Fruit fly (Drosophila melanogaster) whole organism, prepupa: ENCODE results near the gene CG5404.
A peak's percentile ranks its signal among the peaks of the same experiment; 100 is the strongest.

ENCODE experiments used
- CG15336 ChIP-seq: fragments of 200-800 bp; sonication (Bioruptor generic); IDR thresholded peaks from 2 replicates; pipeline ENCODE4 v1.3.6; 2022; ENCODE audit warnings: missing biosample characterization, missing genetic modification characterization
- CG16779 ChIP-seq: fragments of 200-800 bp; sonication (Bioruptor generic); optimal IDR thresholded peaks from 3 replicates; lab custom pipeline; 2017; ENCODE audit warnings: missing biosample characterization, mild to moderate bottlenecking, missing genetic modification characterization
- CG3032 ChIP-seq: fragments of 200-800 bp; optimal IDR thresholded peaks from 2 replicates; lab custom pipeline; 2019; ENCODE audit warnings: missing biosample characterization, mild to moderate bottlenecking, missing genetic modification characterization, moderate library complexity
- CG31627 ChIP-seq: fragments of 200-800 bp; sonication (Bioruptor generic); optimal IDR thresholded peaks from 3 replicates; lab custom pipeline; 2016; ENCODE audit warnings: missing biosample characterization, missing genetic modification characterization
- CG32006 ChIP-seq: fragments of 200-800 bp; sonication (Bioruptor generic); optimal IDR thresholded peaks from 3 replicates; lab custom pipeline; 2017; ENCODE audit warnings: missing biosample characterization, mild to moderate bottlenecking, missing genetic modification characterization
- CG3919 ChIP-seq: fragments of 200-800 bp; sonication (Bioruptor generic); optimal IDR thresholded peaks from 3 replicates; lab custom pipeline; 2016; ENCODE audit warnings: missing biosample characterization, missing genetic modification characterization
- CG4318 ChIP-seq: fragments of 200-800 bp; sonication (Bioruptor generic); optimal IDR thresholded peaks from 3 replicates; lab custom pipeline; 2017; ENCODE audit warnings: missing biosample characterization, mild to moderate bottlenecking, missing genetic modification characterization
- CG6163 ChIP-seq: fragments of 200-800 bp; sonication (Bioruptor generic); IDR thresholded peaks from 3 replicates; pipeline ENCODE4 v1.3.6; 2022; ENCODE audit warnings: missing biosample characterization, missing genetic modification characterization
- CG6854 ChIP-seq: fragments of 200-800 bp; sonication (Bioruptor generic); optimal IDR thresholded peaks from 2 replicates; lab custom pipeline; 2017; ENCODE audit warnings: missing biosample characterization, mild to moderate bottlenecking, missing genetic modification characterization
- CG7368 ChIP-seq: fragments of 200-800 bp; sonication (Bioruptor generic); optimal IDR thresholded peaks from 3 replicates; lab custom pipeline; 2016; ENCODE audit warnings: missing biosample characterization, missing genetic modification characterization
- CG8119 ChIP-seq: fragments of 200-800 bp; sonication (Bioruptor generic); IDR thresholded peaks from 3 replicates; pipeline ENCODE4 v1.3.6; 2022; ENCODE audit warnings: missing biosample characterization, missing genetic modification characterization
- CG8632 ChIP-seq: fragments of 200-800 bp; sonication (Bioruptor generic); optimal IDR thresholded peaks from 3 replicates; lab custom pipeline; 2016; ENCODE audit warnings: missing biosample characterization, missing genetic modification characterization
- Eip78C ChIP-seq: fragments of 200-800 bp; sonication (Bioruptor generic); peaks from one replicate; lab custom pipeline; 2016; ENCODE audit warnings: missing biosample characterization, missing genetic modification characterization
- Ets21C ChIP-seq: fragments of 200-800 bp; sonication (Bioruptor generic); optimal IDR thresholded peaks from 3 replicates; lab custom pipeline; 2016; ENCODE audit warnings: missing biosample characterization, missing genetic modification characterization
- Ets96B ChIP-seq: fragments of 200-800 bp; optimal IDR thresholded peaks from 2 replicates; lab custom pipeline; 2019; ENCODE audit warnings: missing biosample characterization, mild to moderate bottlenecking, missing genetic modification characterization, moderate library complexity
- Hr38 ChIP-seq: sonication (Bioruptor generic); optimal IDR thresholded peaks from 2 replicates; lab custom pipeline; 2016; ENCODE audit warnings: missing biosample characterization, missing genetic modification characterization
- Hr39 ChIP-seq: fragments of 200-800 bp; sonication (Bioruptor generic); optimal IDR thresholded peaks from 2 replicates; lab custom pipeline; 2016; ENCODE audit warnings: missing biosample characterization, missing genetic modification characterization
- Smox ChIP-seq: fragments of 200-800 bp; sonication (Bioruptor generic); optimal IDR thresholded peaks from 3 replicates; lab custom pipeline; 2016; ENCODE audit warnings: missing biosample characterization, missing genetic modification characterization
- Sox14 ChIP-seq: fragments of 200-800 bp; sonication (Bioruptor generic); optimal IDR thresholded peaks from 3 replicates; lab custom pipeline; 2016; ENCODE audit warnings: missing biosample characterization, missing genetic modification characterization
- dac ChIP-seq: fragments of 200-800 bp; sonication (Bioruptor generic); optimal IDR thresholded peaks from 2 replicates; lab custom pipeline; 2017; ENCODE audit warnings: missing biosample characterization, mild to moderate bottlenecking, missing genetic modification characterization
- dsx ChIP-seq: fragments of 200-800 bp; optimal IDR thresholded peaks from 3 replicates; lab custom pipeline; 2019; ENCODE audit warnings: missing biosample characterization, mild to moderate bottlenecking, missing genetic modification characterization, moderate library complexity; ENCODE audit not compliant: poor library complexity, severe bottlenecking
- eg ChIP-seq: fragments of 200-800 bp; sonication (Bioruptor generic); IDR thresholded peaks from 3 replicates; pipeline ENCODE4 v1.3.6; 2022; ENCODE audit warnings: missing biosample characterization, missing genetic modification characterization
- esn ChIP-seq: fragments of 200-800 bp; sonication (Bioruptor generic); optimal IDR thresholded peaks from 2 replicates; lab custom pipeline; 2016; ENCODE audit warnings: missing biosample characterization, mild to moderate bottlenecking, missing genetic modification characterization, moderate library complexity
- fkh ChIP-seq: fragments of 200-800 bp; sonication (Bioruptor generic); optimal IDR thresholded peaks from 3 replicates; lab custom pipeline; 2017; ENCODE audit warnings: missing biosample characterization, mild to moderate bottlenecking, missing genetic modification characterization, moderate library complexity
- lz ChIP-seq: fragments of 200-800 bp; sonication (Bioruptor generic); optimal IDR thresholded peaks from 3 replicates; lab custom pipeline; 2016; ENCODE audit warnings: missing biosample characterization, missing genetic modification characterization
- net ChIP-seq: fragments of 200-800 bp; sonication (Bioruptor generic); optimal IDR thresholded peaks from 3 replicates; lab custom pipeline; 2016; ENCODE audit warnings: missing biosample characterization, missing genetic modification characterization
- salr ChIP-seq, 2 experiments: fragments of 200-800 bp; sonication (Bioruptor generic); optimal IDR thresholded peaks; 3 replicates each; lab custom pipeline; 2016 to 2018; ENCODE audit warnings: missing biosample characterization in 2 of 2, missing genetic modification characterization in 2 of 2, mild to moderate bottlenecking in 1 of 2
- spab ChIP-seq: fragments of 200-800 bp; sonication (Bioruptor generic); optimal IDR thresholded peaks from 2 replicates; lab custom pipeline; 2017; ENCODE audit warnings: missing biosample characterization, mild to moderate bottlenecking, missing genetic modification characterization, missing genetic modification reagents
- ss ChIP-seq, 2 experiments: fragments of 200-800 bp; sonication (Bioruptor generic); optimal IDR thresholded peaks; 2 replicates in 1 of 2; 3 replicates in 1 of 2; lab custom pipeline; 2017 to 2018; ENCODE audit warnings: mild to moderate bottlenecking in 2 of 2, missing biosample characterization in 2 of 2, missing genetic modification characterization in 2 of 2, moderate library complexity in 1 of 2
- svp ChIP-seq: fragments of 200-800 bp; sonication (Bioruptor generic); peaks from one replicate; lab custom pipeline; 2016; ENCODE audit warnings: missing biosample characterization, missing genetic modification characterization
- topi ChIP-seq: fragments of 200-800 bp; sonication (Bioruptor generic); optimal IDR thresholded peaks from 3 replicates; lab custom pipeline; 2016; ENCODE audit warnings: missing biosample characterization, missing genetic modification characterization
- vri ChIP-seq: fragments of 200-800 bp; sonication (Bioruptor generic); optimal IDR thresholded peaks from 3 replicates; lab custom pipeline; 2016; ENCODE audit warnings: missing biosample characterization, mild to moderate bottlenecking, missing genetic modification characterization

CG5404 gene

DNA sequence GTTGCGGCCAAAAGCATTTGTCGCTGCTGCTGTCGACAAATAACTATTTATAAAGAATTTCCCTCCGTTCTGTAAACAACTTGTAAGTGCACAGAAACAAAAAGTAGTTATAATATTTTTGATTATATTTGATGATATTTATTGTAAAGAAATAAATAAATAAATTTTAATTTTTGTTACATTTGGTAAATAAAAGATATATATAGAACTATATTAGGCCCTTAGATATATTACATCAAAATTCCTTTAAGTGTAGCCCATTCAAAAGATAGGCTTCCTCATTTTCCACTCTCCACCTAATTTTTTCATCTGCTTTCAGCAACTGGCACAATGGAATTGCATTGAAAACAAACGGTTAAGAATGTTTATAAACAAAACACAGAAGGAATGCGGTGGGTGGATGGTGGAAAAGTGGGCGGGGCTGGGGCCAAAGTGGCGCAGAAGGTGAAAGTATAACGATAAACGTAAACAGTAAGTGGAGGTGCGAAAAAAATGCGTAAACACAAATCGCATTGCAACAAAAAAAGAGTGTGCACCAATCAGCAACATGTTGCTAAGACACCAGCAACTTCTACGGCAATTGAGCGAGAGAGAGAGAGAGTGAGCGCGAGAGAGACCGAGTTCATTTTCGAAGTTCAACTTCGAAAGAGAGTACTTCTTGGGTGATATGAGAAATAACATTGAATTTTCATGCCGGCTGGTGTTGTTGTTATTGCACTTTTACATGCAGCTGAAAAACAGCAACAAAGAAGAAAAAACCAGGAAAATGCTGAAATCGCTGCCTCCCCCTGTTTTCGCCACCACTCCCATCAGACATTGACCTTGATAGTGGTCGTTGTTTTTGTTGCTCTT is 39.9 kb upstream of the CG5404 start:
- peak; percentile 1 for TF ChIP-seq CG32006 (GFP tag; lab: Kevin White, UChicago)
- TF ChIP-seq Eip78C, result peak; percentile 29
- 0 out of 3 replicates have a peak, but pooled peaks have one; percentile 9 for TF ChIP-seq eg (GFP tag; lab: Robert Waterston, UW)
- TF ChIP-seq CG31627 (GFP tag; lab: Kevin White, UChicago), result no peak
- no peak for TF ChIP-seq CG6854 (GFP tag; lab: Kevin White, UChicago)
- TF ChIP-seq CG6163 (GFP tag; lab: Robert Waterston, UW), result 0 out of 3 replicates have a peak, but pooled peaks have one; percentile 23

DNA sequence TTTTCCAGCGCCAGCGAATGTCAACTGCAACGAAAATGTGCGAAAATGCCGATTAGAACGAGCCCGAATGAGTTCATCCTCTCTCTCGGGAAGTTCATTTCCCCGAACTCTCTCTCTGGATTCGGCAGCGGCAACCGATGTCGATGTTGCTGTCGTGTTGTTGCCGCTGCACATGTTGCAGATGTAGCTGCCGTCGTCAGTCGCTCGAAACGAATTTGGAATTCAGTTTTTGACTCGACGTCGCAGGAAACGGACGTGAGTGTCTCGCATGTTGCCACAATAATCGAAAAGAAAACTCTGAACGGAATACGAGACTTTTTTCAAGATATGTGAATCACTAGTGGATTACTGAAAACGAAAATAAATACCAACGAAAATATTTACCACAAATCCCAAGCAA is 38.5 kb upstream of the CG5404 start, which contains the start of gene pxb:
Gene pxb, plus strand, starts transcription at position 222 of the 400 bp plus-strand sequence.
- TF ChIP-seq CG15336 (GFP tag; lab: Robert Waterston, UW) (peak; percentile 55), svp (peak; percentile 27), CG6163 (GFP tag; lab: Robert Waterston, UW) (peak; percentile 66), eg (GFP tag; lab: Robert Waterston, UW) (peak; percentile 61; the same call in 2 of the 3 replicates), CG3919 (GFP tag; lab: Kevin White, UChicago) (peak; percentile 52), Ets96B (tag; lab: Kevin White, UChicago) (no peak), dsx (GFP tag; lab: Kevin White, UChicago) (peak; percentile 39), CG8119 (GFP tag; lab: Robert Waterston, UW) (peak; percentile 32; the same call in 1 of the 3 replicates), ss (GFP tag; optimal IDR thresholded peaks at IDR 0.05; lab: Kevin White, UChicago) (peak in 1 of 2 experiments; percentile 2), Ets21C (GFP tag; lab: Kevin White, UChicago) (no peak), vri (peak; percentile 38), CG16779 (tag; lab: Kevin White, UChicago) (no peak), Eip78C (peak; percentile 42), esn (peak; percentile 17)

DNA sequence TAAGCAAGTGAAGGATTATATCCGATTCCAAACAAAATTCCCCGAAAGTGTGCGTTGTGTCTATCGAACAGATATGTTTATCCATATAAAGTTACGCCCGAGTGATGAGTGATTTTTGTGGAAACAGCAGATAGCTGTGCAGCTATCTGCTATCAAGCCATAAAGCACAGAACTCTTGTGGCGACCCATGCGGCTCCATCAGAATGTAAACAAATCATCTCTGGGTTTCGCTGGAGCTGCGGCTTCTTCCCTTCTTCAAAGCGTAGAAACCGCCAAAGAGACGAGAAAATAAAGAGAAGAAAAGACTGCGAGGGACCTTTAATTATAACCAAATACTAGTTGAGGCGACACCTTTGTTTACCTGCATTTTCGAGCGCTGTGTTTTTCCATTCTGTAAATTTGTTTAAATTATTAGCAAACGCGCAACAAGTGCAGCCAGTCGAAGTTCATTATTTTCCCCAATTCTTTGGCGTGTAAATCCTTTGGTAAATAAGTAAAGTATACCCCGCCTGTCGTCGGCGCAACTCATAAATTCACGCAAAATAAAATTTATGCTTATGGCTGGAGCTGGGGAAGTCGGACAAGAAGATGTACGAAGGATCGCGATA is 37.5 kb upstream of the CG5404 start:
- TF ChIP-seq Sox14 (GFP tag; lab: Kevin White, UChicago) (no peak), CG4318 (GFP tag; lab: Kevin White, UChicago) (no peak), CG3919 (GFP tag; lab: Kevin White, UChicago) (no peak), CG8632 (GFP tag; lab: Kevin White, UChicago) (no peak), svp (peak; percentile 57), dac (GFP tag; lab: Kevin White, UChicago) (no peak), topi (GFP tag; lab: Kevin White, UChicago) (no peak), fkh (GFP tag; lab: Kevin White, UChicago) (peak; percentile 64), ss (GFP tag; optimal IDR thresholded peaks at IDR 0.05; lab: Kevin White, UChicago) (no peak), Hr38 (no peak), CG31627 (GFP tag; lab: Kevin White, UChicago) (no peak)

DNA sequence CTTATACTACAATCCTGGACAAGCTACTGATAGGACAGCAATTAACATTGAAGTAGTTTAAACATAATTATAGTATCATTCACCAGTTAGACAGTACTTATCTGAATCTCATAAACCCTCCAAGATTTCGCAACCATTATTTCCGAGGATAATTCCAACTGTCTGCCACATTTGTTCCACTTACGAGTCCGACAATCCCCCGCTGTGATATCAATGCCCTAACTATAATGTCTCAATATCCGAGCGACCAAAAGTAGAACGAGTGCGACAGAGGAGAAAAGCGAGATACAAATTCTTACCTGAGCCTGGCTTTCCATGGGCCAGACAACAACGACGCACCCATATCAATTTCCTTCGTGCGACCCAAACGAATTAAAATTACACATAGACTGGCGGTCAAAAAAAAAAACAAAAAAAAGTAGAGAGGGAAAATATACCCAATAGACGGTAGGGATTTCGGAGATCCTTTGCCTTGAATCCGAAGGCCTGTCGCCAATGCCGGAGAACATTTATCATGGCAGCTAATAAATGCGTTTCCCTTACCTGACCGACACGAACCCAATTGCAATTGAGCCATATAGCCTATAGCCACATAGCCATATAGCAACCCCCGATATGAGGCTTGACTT is 35.5 kb upstream of the CG5404 start:
- TF ChIP-seq Smox (GFP tag; lab: Kevin White, UChicago) (no peak), lz (GFP tag; lab: Kevin White, UChicago) (no peak), net (GFP tag; lab: Kevin White, UChicago) (no peak), CG3032 (tag; lab: Kevin White, UChicago) (no peak), topi (GFP tag; lab: Kevin White, UChicago) (no peak), eg (GFP tag; lab: Robert Waterston, UW) (no peak), Hr39 (GFP tag; lab: Kevin White, UChicago) (no peak), CG4318 (GFP tag; lab: Kevin White, UChicago) (no peak), CG8632 (GFP tag; lab: Kevin White, UChicago) (no peak), CG7368 (no peak), CG32006 (GFP tag; lab: Kevin White, UChicago) (no peak), salr (GFP tag; optimal IDR thresholded peaks at IDR 0.05; lab: Kevin White, UChicago) (no peak), spab (GFP tag; lab: Kevin White, UChicago) (no peak)
